Worm (Caenorhabditis elegans) whole organism, young adult: Measurements from ENCODE around the gene inpp-1.

Experiments used
- B0336.3 ChIP-seq: fragments of 200-800 bp; sonication (Bioruptor generic); IDR thresholded peaks from 2 replicates; pipeline ENCODE4 v1.3.6; 2022; ENCODE audit warnings: missing genetic modification characterization, missing compliant biosample characterization
- mcd-1 ChIP-seq: fragments of 200-800 bp; sonication (Bioruptor generic); IDR thresholded peaks from 2 replicates; pipeline ENCODE4 v1.3.6; 2022; ENCODE audit warnings: missing genetic modification reagents, missing genetic modification characterization, missing compliant biosample characterization
- snpc-1.1 ChIP-seq: sonication (generic microtip); optimal IDR thresholded peaks from 2 replicates; lab custom pipeline; 2017; ENCODE audit warnings: missing genetic modification characterization, mild to moderate bottlenecking, missing compliant biosample characterization, antibody characterized with exemption, moderate library complexity, missing genotype, missing genetic modification reagents; ENCODE audit not compliant: insufficient read depth
- ztf-6 ChIP-seq: fragments of 200-800 bp; sonication (Bioruptor generic); IDR thresholded peaks from 2 replicates; pipeline ENCODE4 v1.3.6; 2022; ENCODE audit warnings: missing genetic modification reagents, missing genetic modification characterization, missing compliant biosample characterization

DNA sequence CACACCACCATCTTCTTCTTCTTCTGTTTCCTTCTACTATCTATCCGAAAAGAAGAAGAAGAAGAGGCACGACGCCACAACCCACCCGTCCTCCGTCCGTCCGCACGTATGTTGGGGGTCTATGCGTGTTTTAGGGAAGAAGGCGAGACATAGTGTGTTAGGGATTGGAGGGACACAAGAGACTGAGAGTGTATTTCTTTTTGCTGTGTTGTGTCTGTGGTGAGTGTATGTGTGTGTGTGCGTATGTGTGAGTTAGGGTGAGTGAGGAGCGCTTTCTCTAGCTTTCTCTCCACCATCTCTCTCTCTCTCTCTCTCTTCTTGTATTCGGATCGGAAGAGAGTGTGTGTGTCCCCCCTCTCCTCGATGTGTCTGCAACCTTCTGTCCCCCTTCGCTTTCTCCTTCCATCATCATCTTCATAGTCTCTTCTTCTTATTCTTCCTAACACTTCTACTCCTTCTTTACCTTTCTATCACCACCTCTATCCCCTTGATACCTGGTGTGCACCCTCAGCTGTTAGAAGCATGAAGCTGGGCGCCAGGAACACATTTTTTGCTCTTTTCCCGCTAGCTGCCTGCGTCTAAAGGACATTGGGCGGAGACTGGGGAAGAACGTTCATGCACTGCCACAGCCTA, 48.1 kb upstream of the inpp-1 start:
- peak; percentile 82 for TF ChIP-seq B0336.3 (GFP tag; lab: Robert Waterston, UW)
- TF ChIP-seq mcd-1 (GFP tag; lab: Robert Waterston, UW): 0 out of 2 replicates have a peak, but pooled peaks have one; percentile 48
- no peak for TF ChIP-seq ztf-6
- no peak for TF ChIP-seq snpc-1.1 (tag; lab: Kevin White, UChicago)
